Fruit fly (Drosophila melanogaster): ENCODE data around the gene gskt.

DNA sequence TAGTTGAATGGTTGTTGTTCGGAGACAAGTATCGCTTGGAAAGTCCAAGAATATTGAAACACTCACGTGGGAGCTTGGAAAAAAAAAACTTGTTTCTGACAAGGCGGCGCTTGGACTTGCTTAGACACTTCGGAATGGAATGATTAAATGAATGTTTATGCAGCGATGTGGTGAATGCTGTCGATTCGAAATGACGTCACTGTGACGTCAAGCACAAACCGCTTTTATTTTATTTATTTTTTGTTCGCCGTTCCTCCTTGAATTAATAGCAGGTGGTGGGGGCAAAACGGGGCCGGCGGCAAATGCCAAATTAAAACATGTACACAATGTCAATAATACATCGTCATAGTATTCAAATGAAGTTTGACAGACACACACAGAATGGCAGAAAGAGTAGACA is 47.3 kb downstream of the gskt start:
- TF ChIP-seq usp (GFP tag; optimal IDR thresholded peaks at IDR 0.05) (no peak), CG12942 (GFP tag; optimal IDR thresholded peaks at IDR 0.05) (no peak), Bdp1 (GFP tag; optimal IDR thresholded peaks at IDR 0.05) (no peak), tgo (GFP tag; IDR thresholded peaks at IDR 0.05) (no peak), ap (GFP tag; IDR thresholded peaks at IDR 0.05) (no peak), CG11085 (GFP tag; IDR thresholded peaks at IDR 0.05) (no peak), Dp (GFP tag; optimal IDR thresholded peaks at IDR 0.05) (no peak), NfI (GFP tag; optimal IDR thresholded peaks at IDR 0.05) (no peak), sob (GFP tag; IDR thresholded peaks at IDR 0.05) (no peak), disco-r (GFP tag; optimal IDR thresholded peaks at IDR 0.05) (no peak), dysf (GFP tag; IDR thresholded peaks at IDR 0.05) (no peak)
